Fruit fly (Drosophila melanogaster): ENCODE data around the gene tkv.

tkv gene

dm6 chr2L:5261223-5261984 lies 9.8 kb downstream of the tkv start (continued):
- no peak for TF ChIP-seq HHEX (GFP tag; optimal IDR thresholded peaks at IDR 0.05)
- TF ChIP-seq nom (GFP tag; optimal IDR thresholded peaks at IDR 0.05) = peak; percentile 90
- TF ChIP-seq CG16815 (GFP tag; optimal IDR thresholded peaks at IDR 0.05) = no peak
- TF ChIP-seq exex (tag; optimal IDR thresholded peaks at IDR 0.05) = no peak
- TF ChIP-seq zfh2 (GFP tag; optimal IDR thresholded peaks at IDR 0.05) = no peak
- no peak for TF ChIP-seq CG7963 (GFP tag; IDR thresholded peaks at IDR 0.05; ENCODE audit: partially characterized antibody)
- TF ChIP-seq scrt (GFP tag; optimal IDR thresholded peaks at IDR 0.05) = peak; percentile 10
- no peak for TF ChIP-seq knrl (GFP tag; IDR thresholded peaks at IDR 0.05; ENCODE audit: partially characterized antibody)
- TF ChIP-seq slou (GFP tag; optimal IDR thresholded peaks at IDR 0.05) = no peak
- TF ChIP-seq h (optimal IDR thresholded peaks at IDR 0.05) = no peak
- TF ChIP-seq CG1233 (GFP tag; optimal IDR thresholded peaks at IDR 0.05) = no peak
- TF ChIP-seq slp2 (GFP tag; optimal IDR thresholded peaks at IDR 0.05) = no peak
- no peak for TF ChIP-seq Gsc (GFP tag; IDR thresholded peaks at IDR 0.05)
- peak; percentile 16 for TF ChIP-seq jumu (GFP tag; optimal IDR thresholded peaks at IDR 0.05)
- no peak for TF ChIP-seq Max (GFP tag; optimal IDR thresholded peaks at IDR 0.05)
- no peak for TF ChIP-seq Atf-2 (GFP tag; optimal IDR thresholded peaks at IDR 0.05)
- no peak for TF ChIP-seq CG9609 (GFP tag; optimal IDR thresholded peaks at IDR 0.05)
- no peak for TF ChIP-seq hb (GFP tag; IDR thresholded peaks at IDR 0.05; ENCODE audit: partially characterized antibody)
- no peak for TF ChIP-seq CG12942 (GFP tag; optimal IDR thresholded peaks at IDR 0.05)
- no peak for TF ChIP-seq CG1529 (GFP tag; optimal IDR thresholded peaks at IDR 0.05)
- TF ChIP-seq CG30403 (GFP tag; optimal IDR thresholded peaks at IDR 0.05) = peak; percentile 10
- TF ChIP-seq BtbVII (GFP tag; optimal IDR thresholded peaks at IDR 0.05) = no peak
- TF ChIP-seq lab (GFP tag; optimal IDR thresholded peaks at IDR 0.05) = peak; percentile 29
- TF ChIP-seq Doc3 (GFP tag; IDR thresholded peaks at IDR 0.05; ENCODE audit: partially characterized antibody) = no peak
- TF ChIP-seq Rfx (GFP tag; IDR thresholded peaks at IDR 0.05) = 0 out of 2 replicates have a peak, but pooled peaks have one; percentile 17
- no peak for TF ChIP-seq CG2120 (GFP tag; optimal IDR thresholded peaks at IDR 0.05)
- TF ChIP-seq sr (GFP tag; IDR thresholded peaks at IDR 0.05) = no peak
- TF ChIP-seq NfI (GFP tag; optimal IDR thresholded peaks at IDR 0.05) = peak; percentile 16
- TF ChIP-seq CG10431 (GFP tag; optimal IDR thresholded peaks at IDR 0.05) = no peak
- no peak for TF ChIP-seq CG31365 (tag; optimal IDR thresholded peaks at IDR 0.05)
- no peak for TF ChIP-seq danr (GFP tag; IDR thresholded peaks at IDR 0.05)
- no peak for TF ChIP-seq CG14441 (GFP tag; IDR thresholded peaks at IDR 0.05)
- TF ChIP-seq CG8388 (GFP tag; optimal IDR thresholded peaks at IDR 0.05) = peak; percentile 9
- TF ChIP-seq CG15514 (GFP tag; optimal IDR thresholded peaks at IDR 0.05) = no peak
- no peak for TF ChIP-seq CG5953 (GFP tag; IDR thresholded peaks at IDR 0.05)
- peak; percentile 44 for TF ChIP-seq CG10979 (tag; optimal IDR thresholded peaks at IDR 0.05)
- no peak for TF ChIP-seq CG4328 (GFP tag; optimal IDR thresholded peaks at IDR 0.05)
- TF ChIP-seq CG14860 (GFP tag; IDR thresholded peaks at IDR 0.05; ENCODE audit: partially characterized antibody) = no peak
- no peak for TF ChIP-seq NK7.1 (GFP tag; optimal IDR thresholded peaks at IDR 0.05)
- peak; percentile 49 for TF ChIP-seq CG12219 (GFP tag; optimal IDR thresholded peaks at IDR 0.05)
- no peak for TF ChIP-seq CG34376 (GFP tag; optimal IDR thresholded peaks at IDR 0.05)
- TF ChIP-seq sqz (GFP tag; optimal IDR thresholded peaks at IDR 0.05) = no peak
- no peak for TF ChIP-seq Opbp (GFP tag; IDR thresholded peaks at IDR 0.05; ENCODE audit: partially characterized antibody)
- no peak for TF ChIP-seq pum (GFP tag; optimal IDR thresholded peaks at IDR 0.05)
- TF ChIP-seq bowl (GFP tag; IDR thresholded peaks at IDR 0.05) = no peak
- peak; percentile 6 for TF ChIP-seq PHDP (tag; optimal IDR thresholded peaks at IDR 0.05)
- no peak for TF ChIP-seq bab2 (GFP tag; optimal IDR thresholded peaks at IDR 0.05)
- no peak for TF ChIP-seq Dbx (GFP tag; IDR thresholded peaks at IDR 0.05)
- TF ChIP-seq CG1832 (GFP tag; optimal IDR thresholded peaks at IDR 0.05) = no peak
- no peak for TF ChIP-seq CG9876 (GFP tag; optimal IDR thresholded peaks at IDR 0.05)
